Worm (Caenorhabditis elegans) whole organism, L4 larva: Measurements from ENCODE around the gene emg-1.

Experiments used
- ama-1 ChIP-seq: fragments of 150-350 bp; optimal IDR thresholded peaks from 2 replicates; lab custom pipeline; 2014; ENCODE audit warnings: inconsistent platforms, mixed read lengths
- ceh-28 ChIP-seq: fragments of 150-350 bp; optimal IDR thresholded peaks from 2 replicates; lab custom pipeline; 2014; ENCODE audit warnings: missing biosample characterization, missing genetic modification reagents, missing genetic modification characterization
- dpl-1 ChIP-seq: fragments of 150-350 bp; optimal IDR thresholded peaks from 2 replicates; lab custom pipeline; 2014; ENCODE audit warnings: missing biosample characterization, missing genetic modification reagents, missing genetic modification characterization
- fos-1 ChIP-seq: fragments of 150-350 bp; optimal IDR thresholded peaks from 2 replicates; lab custom pipeline; 2014; ENCODE audit warnings: missing biosample characterization, missing genetic modification characterization
- jun-1 ChIP-seq: fragments of 150-350 bp; optimal IDR thresholded peaks from 2 replicates; lab custom pipeline; 2014; ENCODE audit warnings: missing biosample characterization, missing genetic modification reagents, missing genetic modification characterization
- spr-3 ChIP-seq: fragments of 200-800 bp; sonication (Bioruptor generic); optimal IDR thresholded peaks from 2 replicates; lab custom pipeline; 2018; ENCODE audit warnings: mild to moderate bottlenecking, missing genetic modification characterization, missing compliant biosample characterization
- zag-1 ChIP-seq: fragments of 150-350 bp; optimal IDR thresholded peaks from 2 replicates; lab custom pipeline; 2014; ENCODE audit warnings: missing biosample characterization, missing genetic modification characterization
- ztf-11 ChIP-seq: fragments of 150-350 bp; optimal IDR thresholded peaks from 2 replicates; lab custom pipeline; 2014; ENCODE audit warnings: missing biosample characterization, missing genetic modification characterization

- peak; percentile 70 for TF ChIP-seq dpl-1
- no peak for TF ChIP-seq ztf-11 (tag; lab: Kevin White, UChicago)
- TF ChIP-seq jun-1 (tag; lab: Kevin White, UChicago): no peak
- TF ChIP-seq spr-3: no peak
- no peak for TF ChIP-seq zag-1 (tag; lab: Kevin White, UChicago)
- TF ChIP-seq fos-1 (tag; lab: Kevin White, UChicago): no peak
- no peak for TF ChIP-seq ama-1
- no peak for TF ChIP-seq ceh-28
These were observed 49.6 kb upstream of the emg-1 start for ce11 chrIII:10599699-10600098.
